Worm (Caenorhabditis elegans) whole organism, late embryonic: ENCODE measurements around the gene C04B4.6.

Source experiments
- K09A11.1 ChIP-seq: sonication (generic microtip); optimal IDR thresholded peaks from 2 replicates; lab custom pipeline; 2017; ENCODE audit warnings: antibody characterized with exemption, mild to moderate bottlenecking, missing genetic modification characterization, missing compliant biosample characterization; ENCODE audit not compliant: insufficient read depth
- ama-1 ChIP-seq: fragments of 150-350 bp; optimal IDR thresholded peaks from 2 replicates; lab custom pipeline; 2014
- ceh-14 ChIP-seq: sonication (generic microtip); optimal IDR thresholded peaks from 2 replicates; lab custom pipeline; 2016; ENCODE audit warnings: missing genotype, missing genetic modification characterization, missing compliant biosample characterization
- ceh-18 ChIP-seq: sonication (generic microtip); optimal IDR thresholded peaks from 2 replicates; lab custom pipeline; 2016; ENCODE audit warnings: missing genetic modification characterization, missing compliant biosample characterization
- ceh-19 ChIP-seq: fragments of 200-800 bp; sonication (Bioruptor generic); optimal IDR thresholded peaks from 2 replicates; lab custom pipeline; 2018; ENCODE audit warnings: mild to moderate bottlenecking, missing genetic modification characterization, missing compliant biosample characterization
- ceh-2 ChIP-seq: sonication (generic microtip); optimal IDR thresholded peaks from 2 replicates; lab custom pipeline; 2016; ENCODE audit warnings: missing genotype, missing genetic modification characterization, missing compliant biosample characterization
- ceh-31 ChIP-seq: sonication (generic microtip); optimal IDR thresholded peaks from 2 replicates; lab custom pipeline; 2016; ENCODE audit warnings: missing genetic modification characterization, missing compliant biosample characterization
- ceh-34 ChIP-seq: sonication (generic microtip); optimal IDR thresholded peaks from 2 replicates; lab custom pipeline; 2016; ENCODE audit warnings: mild to moderate bottlenecking, missing genetic modification characterization, missing compliant biosample characterization
- ceh-6 ChIP-seq: fragments of 200-800 bp; sonication (Bioruptor generic); optimal IDR thresholded peaks from 2 replicates; lab custom pipeline; 2018; ENCODE audit warnings: mild to moderate bottlenecking, missing genetic modification characterization, missing compliant biosample characterization
- ceh-9 ChIP-seq: sonication (generic microtip); optimal IDR thresholded peaks from 2 replicates; lab custom pipeline; 2016; ENCODE audit warnings: mild to moderate bottlenecking, missing genetic modification characterization, inconsistent platforms, missing compliant biosample characterization
- che-1 ChIP-seq: sonication (generic microtip); optimal IDR thresholded peaks from 2 replicates; lab custom pipeline; 2016; ENCODE audit warnings: mild to moderate bottlenecking, missing genetic modification characterization, missing compliant biosample characterization
- dmd-4 ChIP-seq: sonication (generic microtip); optimal IDR thresholded peaks from 2 replicates; lab custom pipeline; 2016; ENCODE audit warnings: borderline replicate concordance, missing genetic modification characterization, missing compliant biosample characterization
- dve-1 ChIP-seq: sonication (generic microtip); optimal IDR thresholded peaks from 2 replicates; lab custom pipeline; 2017; ENCODE audit warnings: antibody characterized with exemption, mild to moderate bottlenecking, missing genetic modification characterization, missing compliant biosample characterization
- elt-4 ChIP-seq: sonication (generic microtip); optimal IDR thresholded peaks from 2 replicates; lab custom pipeline; 2016; ENCODE audit warnings: missing genetic modification characterization, missing compliant biosample characterization
- eyg-1 ChIP-seq: sonication (generic microtip); optimal IDR thresholded peaks from 2 replicates; lab custom pipeline; 2016; ENCODE audit warnings: missing genotype, missing genetic modification characterization, missing compliant biosample characterization
- fax-1 ChIP-seq: sonication (generic microtip); optimal IDR thresholded peaks from 2 replicates; lab custom pipeline; 2016; ENCODE audit warnings: missing genotype, missing genetic modification characterization, missing compliant biosample characterization
- fkh-10 ChIP-seq: fragments of 150-350 bp; optimal IDR thresholded peaks from 2 replicates; lab custom pipeline; 2014; ENCODE audit warnings: missing biosample characterization, missing genetic modification reagents, missing genetic modification characterization
- gmeb-2 ChIP-seq: sonication (generic microtip); optimal IDR thresholded peaks from 2 replicates; lab custom pipeline; 2016; ENCODE audit warnings: missing genetic modification characterization, inconsistent platforms, missing compliant biosample characterization
- hlh-15 ChIP-seq: sonication (generic microtip); optimal IDR thresholded peaks from 2 replicates; lab custom pipeline; 2016; ENCODE audit warnings: missing genetic modification characterization, missing compliant biosample characterization
- hlh-30 ChIP-seq: sonication (generic microtip); optimal IDR thresholded peaks from 2 replicates; lab custom pipeline; 2017; ENCODE audit warnings: antibody characterized with exemption, missing genetic modification characterization, missing compliant biosample characterization; ENCODE audit not compliant: insufficient read depth
- hlh-6 ChIP-seq: sonication (generic microtip); optimal IDR thresholded peaks from 2 replicates; lab custom pipeline; 2016; ENCODE audit warnings: missing genotype, missing genetic modification characterization, missing compliant biosample characterization
- hlh-8 ChIP-seq: sonication (generic microtip); optimal IDR thresholded peaks from 2 replicates; lab custom pipeline; 2016; ENCODE audit warnings: missing genotype, missing genetic modification characterization, missing compliant biosample characterization
- mec-3 ChIP-seq: sonication (generic microtip); optimal IDR thresholded peaks from 2 replicates; lab custom pipeline; 2016; ENCODE audit warnings: borderline replicate concordance, missing genetic modification characterization, missing compliant biosample characterization
- nfya-1 ChIP-seq: sonication (generic microtip); optimal IDR thresholded peaks from 2 replicates; lab custom pipeline; 2017; ENCODE audit warnings: missing genetic modification characterization, mild to moderate bottlenecking, missing compliant biosample characterization, antibody characterized with exemption, moderate library complexity
- nhr-11 ChIP-seq: fragments of 150-350 bp; optimal IDR thresholded peaks from 2 replicates; lab custom pipeline; 2014; ENCODE audit warnings: missing biosample characterization, missing genetic modification characterization
- odd-2 ChIP-seq: sonication (generic microtip); optimal IDR thresholded peaks from 2 replicates; lab custom pipeline; 2017; ENCODE audit warnings: antibody characterized with exemption, mild to moderate bottlenecking, missing genetic modification characterization, missing compliant biosample characterization
- pag-3 ChIP-seq: sonication (generic microtip); optimal IDR thresholded peaks from 2 replicates; lab custom pipeline; 2016; ENCODE audit warnings: missing compliant biosample characterization, missing genetic modification characterization, borderline replicate concordance
- pat-9 ChIP-seq: fragments of 200-800 bp; sonication (Bioruptor generic); optimal IDR thresholded peaks from 2 replicates; lab custom pipeline; 2018; ENCODE audit warnings: mild to moderate bottlenecking, missing genetic modification characterization, moderate library complexity, missing compliant biosample characterization
- pqm-1 ChIP-seq: sonication (generic microtip); optimal IDR thresholded peaks from 2 replicates; lab custom pipeline; 2016; ENCODE audit warnings: missing genetic modification characterization, missing compliant biosample characterization
- pros-1 ChIP-seq: fragments of 150-350 bp; optimal IDR thresholded peaks from 2 replicates; lab custom pipeline; 2014; ENCODE audit warnings: missing biosample characterization, missing genetic modification reagents, missing genetic modification characterization
- ref-2 ChIP-seq: sonication (generic microtip); optimal IDR thresholded peaks from 2 replicates; lab custom pipeline; 2016; ENCODE audit warnings: missing genetic modification characterization, missing compliant biosample characterization
- syd-9 ChIP-seq: sonication (generic microtip); optimal IDR thresholded peaks from 2 replicates; lab custom pipeline; 2016; ENCODE audit warnings: mild to moderate bottlenecking, missing genetic modification characterization, moderate library complexity, missing compliant biosample characterization
- ttx-3 ChIP-seq: sonication (generic microtip); optimal IDR thresholded peaks from 2 replicates; lab custom pipeline; 2016; ENCODE audit warnings: missing genetic modification reagents, missing genetic modification characterization, missing compliant biosample characterization
- unc-55 ChIP-seq: sonication (generic microtip); optimal IDR thresholded peaks from 2 replicates; lab custom pipeline; 2017; ENCODE audit warnings: missing biosample characterization, missing genetic modification reagents, missing genetic modification characterization
- unc-86 ChIP-seq: sonication (generic microtip); optimal IDR thresholded peaks from 2 replicates; lab custom pipeline; 2016; ENCODE audit warnings: missing genetic modification characterization, missing compliant biosample characterization
- zip-5 ChIP-seq: sonication (generic microtip); optimal IDR thresholded peaks from 2 replicates; lab custom pipeline; 2016; ENCODE audit warnings: missing genetic modification characterization, missing compliant biosample characterization

Gene C04B4.6

ce11 chrX:12296392-12296791 is 20.9 kb upstream of the C04B4.6 start, which contains the start of gene W06D11.2:
Gene W06D11.2 (minus strand): TSS chrX:12296730.
- TF ChIP-seq nfya-1 (no peak), che-1 (tag; lab: Kevin White, UChicago) (no peak), hlh-15 (tag; lab: Kevin White, UChicago) (no peak), ttx-3 (tag; lab: Kevin White, UChicago) (no peak), elt-4 (no peak), mec-3 (tag; lab: Kevin White, UChicago) (no peak), K09A11.1 (tag; lab: Kevin White, UChicago) (no peak), pag-3 (tag; lab: Kevin White, UChicago) (no peak), ama-1 (no peak), hlh-6 (no peak), odd-2 (tag; lab: Kevin White, UChicago) (no peak), pqm-1 (tag; lab: Kevin White, UChicago) (no peak), nhr-11 (tag; lab: Kevin White, UChicago) (no peak), syd-9 (no peak), unc-55 (no peak), fax-1 (tag; lab: Kevin White, UChicago) (no peak), unc-86 (tag; lab: Kevin White, UChicago) (no peak)

- no peak for TF ChIP-seq dmd-4
These were observed 18.8 kb upstream of the C04B4.6 start, which contains the start of gene W06D11.1 for ce11 chrX:12294263-12294662. Gene W06D11.1 (plus strand): TSS chrX:12294563.

ce11 chrX:12290539-12290938 is 15.1 kb upstream of the C04B4.6 start, which contains the start of gene C04B4.4:
Gene C04B4.4 (plus strand): TSS chrX:12290839.
- TF ChIP-seq elt-4 (no peak), ceh-6 (GFP tag; lab: Kevin White, UChicago) (no peak), ref-2 (tag; lab: Kevin White, UChicago) (no peak), hlh-15 (tag; lab: Kevin White, UChicago) (no peak), K09A11.1 (tag; lab: Kevin White, UChicago) (no peak), hlh-30 (no peak), ceh-9 (tag; lab: Kevin White, UChicago) (no peak), nhr-11 (tag; lab: Kevin White, UChicago) (no peak), ceh-2 (no peak), pros-1 (no peak), ceh-18 (no peak), syd-9 (no peak), fkh-10 (GFP tag; lab: Kevin White, UChicago) (no peak), ceh-31 (tag; lab: Kevin White, UChicago) (no peak), ceh-34 (tag; lab: Kevin White, UChicago) (no peak), ttx-3 (tag; lab: Kevin White, UChicago) (no peak), hlh-8 (tag; lab: Kevin White, UChicago) (no peak), dve-1 (tag; lab: Kevin White, UChicago) (no peak)

- TF ChIP-seq gmeb-2 (tag; lab: Kevin White, UChicago) (no peak), ceh-19 (no peak), ceh-14 (tag; lab: Kevin White, UChicago) (no peak), hlh-15 (tag; lab: Kevin White, UChicago) (no peak), eyg-1 (tag; lab: Kevin White, UChicago) (no peak), unc-86 (tag; lab: Kevin White, UChicago) (no peak), ama-1 (no peak), pat-9 (tag; lab: Kevin White, UChicago) (no peak), zip-5 (no peak)
- TF ChIP-seq, all 69 proteins: peak for 0
These were observed 12.8 kb upstream of the C04B4.6 start, which contains the start of gene C04B4.5 for ce11 chrX:12288254-12288653. Gene C04B4.5 (minus strand): TSS chrX:12288354.
